Worm (Caenorhabditis elegans) whole organism, L2 larva: Measurements from ENCODE around the gene nspc-5.

Experiments
- R02D3.7 ChIP-seq: fragments of 150-350 bp; optimal IDR thresholded peaks from 2 replicates; lab custom pipeline; 2014; ENCODE audit warnings: missing biosample characterization, missing genetic modification characterization
- ZK546.5 ChIP-seq: sonication (generic microtip); optimal IDR thresholded peaks from 2 replicates; lab custom pipeline; 2017; ENCODE audit warnings: missing biosample characterization, missing genetic modification characterization
- aly-2 ChIP-seq: fragments of 150-350 bp; optimal IDR thresholded peaks from 2 replicates; lab custom pipeline; 2014; ENCODE audit warnings: missing biosample characterization, missing genetic modification characterization
- ceh-16 ChIP-seq: fragments of 150-350 bp; optimal IDR thresholded peaks from 2 replicates; lab custom pipeline; 2014; ENCODE audit warnings: missing biosample characterization, missing genetic modification characterization
- ceh-82 ChIP-seq: fragments of 150-350 bp; optimal IDR thresholded peaks from 2 replicates; lab custom pipeline; 2014; ENCODE audit warnings: missing biosample characterization, missing genetic modification characterization
- elt-1 ChIP-seq: fragments of 150-350 bp; optimal IDR thresholded peaks from 2 replicates; lab custom pipeline; 2014; ENCODE audit warnings: missing biosample characterization, missing genetic modification characterization
- elt-3 ChIP-seq: sonication (generic microtip); optimal IDR thresholded peaks from 2 replicates; lab custom pipeline; 2017; ENCODE audit warnings: missing biosample characterization, missing genetic modification characterization
- lin-39 ChIP-seq: fragments of 150-350 bp; optimal IDR thresholded peaks from 2 replicates; lab custom pipeline; 2014; ENCODE audit warnings: missing biosample characterization, missing genetic modification reagents, missing genetic modification characterization
- mdl-1 ChIP-seq, 2 experiments: fragments of 150-350 bp in 1 of 2; sonication (generic microtip) in 1 of 2; optimal IDR thresholded peaks; 2 replicates each; lab custom pipeline; 2017; ENCODE audit warnings: missing biosample characterization in 2 of 2, missing genetic modification characterization in 2 of 2
- nhr-12 ChIP-seq: fragments of 150-350 bp; optimal IDR thresholded peaks from 2 replicates; lab custom pipeline; 2014; ENCODE audit warnings: missing biosample characterization, missing genetic modification characterization
- nhr-6 ChIP-seq: fragments of 150-350 bp; optimal IDR thresholded peaks from 2 replicates; lab custom pipeline; 2014; ENCODE audit warnings: missing biosample characterization, missing genetic modification characterization
- peb-1 ChIP-seq: fragments of 150-350 bp; optimal IDR thresholded peaks from 2 replicates; lab custom pipeline; 2014; ENCODE audit warnings: missing biosample characterization, missing genetic modification characterization
- snpc-4 ChIP-seq: fragments of 150-350 bp; optimal IDR thresholded peaks from 2 replicates; lab custom pipeline; 2014; ENCODE audit warnings: missing biosample characterization, missing genetic modification characterization
- zag-1 ChIP-seq: fragments of 150-350 bp; optimal IDR thresholded peaks from 2 replicates; lab custom pipeline; 2014; ENCODE audit warnings: missing biosample characterization, missing genetic modification characterization

ce11 chrX:8567166-8567565, 28.6 kb downstream of the nspc-5 start:
- TF ChIP-seq nhr-6 (tag; lab: Kevin White, UChicago), result no peak
- no peak for TF ChIP-seq lin-39
- no peak for TF ChIP-seq aly-2 (tag; lab: Kevin White, UChicago)
- TF ChIP-seq elt-1, result no peak
- no peak for TF ChIP-seq R02D3.7 (tag; lab: Kevin White, UChicago)
- no peak for TF ChIP-seq elt-3 (tag; lab: Kevin White, UChicago)
- no peak for TF ChIP-seq peb-1 (tag; lab: Kevin White, UChicago)
- no peak for TF ChIP-seq ceh-16 (tag; lab: Kevin White, UChicago)
- TF ChIP-seq nhr-12 (tag; lab: Kevin White, UChicago), result no peak
- TF ChIP-seq ceh-82 (tag; lab: Kevin White, UChicago), result no peak
- no peak for TF ChIP-seq ZK546.5 (tag; lab: Kevin White, UChicago)
- no peak for TF ChIP-seq mdl-1 (tag; optimal IDR thresholded peaks at IDR 0.05; lab: Kevin White, UChicago)
- no peak for TF ChIP-seq zag-1 (tag; lab: Kevin White, UChicago)
- TF ChIP-seq snpc-4 (tag; lab: Kevin White, UChicago), result no peak
